Worm (Caenorhabditis elegans) whole organism, L3 larva: ENCODE measurements around the gene T20G5.9.

ENCODE experiments used
- ZK546.5 ChIP-seq: sonication (generic microtip); optimal IDR thresholded peaks from 2 replicates; lab custom pipeline; 2017; ENCODE audit warnings: missing biosample characterization, missing genetic modification characterization
- ama-1 ChIP-seq: fragments of 150-350 bp; optimal IDR thresholded peaks from 2 replicates; lab custom pipeline; 2018
- ceh-16 ChIP-seq: sonication (generic microtip); optimal IDR thresholded peaks from 2 replicates; lab custom pipeline; 2017; ENCODE audit warnings: missing biosample characterization, missing genetic modification characterization
- egl-27 ChIP-seq: sonication (generic microtip); optimal IDR thresholded peaks from 4 replicates; lab custom pipeline; 2017; ENCODE audit warnings: missing biosample characterization, missing genetic modification reagents, missing genetic modification characterization
- egl-5 ChIP-seq: fragments of 150-350 bp; optimal IDR thresholded peaks from 2 replicates; lab custom pipeline; 2017; ENCODE audit warnings: missing biosample characterization, missing genetic modification reagents, missing genetic modification characterization, inconsistent platforms
- lin-15B ChIP-seq: fragments of 150-350 bp; optimal IDR thresholded peaks from 2 replicates; lab custom pipeline; 2014; ENCODE audit warnings: missing biosample characterization, missing genetic modification characterization
- mdl-1 ChIP-seq: fragments of 150-350 bp; optimal IDR thresholded peaks from 2 replicates; lab custom pipeline; 2014; ENCODE audit warnings: missing biosample characterization, missing genetic modification characterization
- nhr-23 ChIP-seq: fragments of 150-350 bp; optimal IDR thresholded peaks from 2 replicates; lab custom pipeline; 2014; ENCODE audit warnings: missing biosample characterization, missing genetic modification reagents, missing genetic modification characterization
- skn-1 ChIP-seq: fragments of 150-350 bp; optimal IDR thresholded peaks from 2 replicates; lab custom pipeline; 2014; ENCODE audit warnings: missing biosample characterization, missing genetic modification characterization
- snpc-4 ChIP-seq: fragments of 150-350 bp; optimal IDR thresholded peaks from 2 replicates; lab custom pipeline; 2014; ENCODE audit warnings: missing biosample characterization, missing genetic modification characterization
- unc-39 ChIP-seq: sonication (generic microtip); optimal IDR thresholded peaks from 4 replicates; lab custom pipeline; 2017; ENCODE audit warnings: missing biosample characterization, missing genetic modification characterization

ce11 chrIII:10241332-10241829 is 31.7 kb downstream of the T20G5.9 start:
- TF ChIP-seq ceh-16 (tag; lab: Kevin White, UChicago) (no peak), snpc-4 (tag; lab: Kevin White, UChicago) (no peak), ama-1 (lab: Kevin White, UChicago) (no peak), ZK546.5 (tag; lab: Kevin White, UChicago) (no peak), egl-5 (tag; lab: Kevin White, UChicago) (no peak), unc-39 (tag; lab: Kevin White, UChicago) (no peak), mdl-1 (tag; lab: Kevin White, UChicago) (no peak), egl-27 (tag; lab: Kevin White, UChicago) (no peak), skn-1 (tag; lab: Kevin White, UChicago) (no peak), lin-15B (tag; lab: Kevin White, UChicago) (no peak), nhr-23 (tag; lab: Kevin White, UChicago) (no peak)
